Fruit fly (Drosophila melanogaster) whole organism, wandering third instar larva: ENCODE data around the gene CG4009.
"Not testable (repeated sequence)": the region's sequence is repeated elsewhere in the genome, so short reads cannot be mapped to it uniquely, and the experiment has no call there.

Source experiments
- Abd-B ChIP-seq: fragments of >200 bp; optimal IDR thresholded peaks from 2 replicates; lab custom pipeline; 2017; ENCODE audit warnings: missing biosample characterization, missing genetic modification characterization
- CG9705 ChIP-seq: fragments of 200-800 bp; sonication (Bioruptor generic); optimal IDR thresholded peaks from 2 replicates; lab custom pipeline; 2018; ENCODE audit warnings: missing biosample characterization, mild to moderate bottlenecking, missing genetic modification characterization
- Dif ChIP-seq: fragments of 200-275, 200-300 bp; sonication (Bioruptor generic); optimal IDR thresholded peaks from 2 replicates; lab custom pipeline; 2018; ENCODE audit warnings: missing biosample characterization, missing genetic modification characterization; ENCODE audit not compliant: partially characterized antibody
- HLH106 ChIP-seq: fragments of 200-800 bp; optimal IDR thresholded peaks from 3 replicates; lab custom pipeline; 2019; ENCODE audit warnings: missing biosample characterization, mild to moderate bottlenecking, missing genetic modification characterization, moderate library complexity
- Hnf4 ChIP-seq: fragments of 200-800 bp; sonication (Bioruptor generic); optimal IDR thresholded peaks from 2 replicates; lab custom pipeline; 2016; ENCODE audit warnings: missing biosample characterization, mild to moderate bottlenecking, missing genetic modification characterization
- Hr78 ChIP-seq: fragments of >200 bp; optimal IDR thresholded peaks from 2 replicates; lab custom pipeline; 2017; ENCODE audit warnings: missing biosample characterization, missing genetic modification characterization
- Hr83 ChIP-seq: fragments of 200-300 bp; sonication (Bioruptor generic); optimal IDR thresholded peaks from 2 replicates; lab custom pipeline; 2016; ENCODE audit warnings: missing biosample characterization, mild to moderate bottlenecking, missing genetic modification characterization, moderate library complexity; ENCODE audit not compliant: poor library complexity, severe bottlenecking
- Jra ChIP-seq: sonication (Bioruptor generic); optimal IDR thresholded peaks from 2 replicates; lab custom pipeline; 2016; ENCODE audit warnings: missing biosample characterization, missing genetic modification characterization
- Mio ChIP-seq: sonication (Bioruptor generic); optimal IDR thresholded peaks from 2 replicates; lab custom pipeline; 2016; ENCODE audit warnings: missing biosample characterization, missing genetic modification characterization
- N ChIP-seq: fragments of >200 bp; optimal IDR thresholded peaks from 2 replicates; lab custom pipeline; 2018; ENCODE audit warnings: missing biosample characterization, missing external identifiers, missing genetic modification characterization
- OdsH ChIP-seq: fragments of 200-800 bp; sonication (Bioruptor generic); optimal IDR thresholded peaks from 2 replicates; lab custom pipeline; 2016; ENCODE audit warnings: missing biosample characterization, mild to moderate bottlenecking, missing genetic modification characterization
- Rel ChIP-seq, 2 experiments: fragments of 200-800 bp; sonication (Bioruptor generic) in 1 of 2; optimal IDR thresholded peaks; 2 replicates in 1 of 2; 3 replicates in 1 of 2; lab custom pipeline; 2016 to 2019; ENCODE audit warnings: mild to moderate bottlenecking in 2 of 2, missing biosample characterization in 2 of 2, missing genetic modification characterization in 2 of 2, moderate library complexity in 1 of 2
- Sp1 ChIP-seq: fragments of 200-800 bp; sonication (Bioruptor generic); optimal IDR thresholded peaks from 3 replicates; lab custom pipeline; 2019; ENCODE audit warnings: missing biosample characterization, mild to moderate bottlenecking, missing genetic modification characterization, moderate library complexity
- Vsx2 ChIP-seq: fragments of 200-300, 225-300 bp; sonication (Bioruptor generic); optimal IDR thresholded peaks from 2 replicates; lab custom pipeline; 2018; ENCODE audit warnings: missing biosample characterization, missing genetic modification characterization; ENCODE audit not compliant: partially characterized antibody
- br ChIP-seq: fragments of 200-800 bp; sonication (Bioruptor generic); optimal IDR thresholded peaks from 2 replicates; lab custom pipeline; 2016; ENCODE audit warnings: missing biosample characterization, missing genetic modification characterization
- brk ChIP-seq: fragments of 200-800 bp; sonication (Bioruptor generic); optimal IDR thresholded peaks from 2 replicates; lab custom pipeline; 2016; ENCODE audit warnings: missing biosample characterization, mild to moderate bottlenecking, missing genetic modification characterization
- dl ChIP-seq, 2 experiments: fragments of 175-275, 200-275 bp in 1 of 2; fragments of 200-275 bp in 1 of 2; sonication (Bioruptor generic); optimal IDR thresholded peaks; lab custom pipeline; 2018; ENCODE audit warnings: mild to moderate bottlenecking in 2 of 2, missing biosample characterization in 2 of 2, missing genetic modification characterization in 2 of 2, moderate library complexity in 2 of 2; ENCODE audit not compliant: partially characterized antibody in 2 of 2, insufficient read depth in 1 of 2
- dmrt93B ChIP-seq: fragments of 200-800 bp; sonication (Bioruptor generic); optimal IDR thresholded peaks from 2 replicates; lab custom pipeline; 2018; ENCODE audit warnings: missing biosample characterization, mild to moderate bottlenecking, missing genetic modification characterization
- foxo ChIP-seq, 2 experiments: fragments of 200-800 bp; sonication (Bioruptor generic); optimal IDR thresholded peaks; 2 replicates in 1 of 2; 3 replicates in 1 of 2; lab custom pipeline; 2016 to 2017; ENCODE audit warnings: missing biosample characterization in 2 of 2, missing genetic modification characterization in 2 of 2
- fru ChIP-seq: fragments of 200-800 bp; sonication (Bioruptor generic); optimal IDR thresholded peaks from 3 replicates; lab custom pipeline; 2016; ENCODE audit warnings: missing biosample characterization, mild to moderate bottlenecking, missing genetic modification characterization
- h ChIP-seq: fragments of 200-800 bp; sonication (Bioruptor generic); optimal IDR thresholded peaks from 3 replicates; lab custom pipeline; 2016; ENCODE audit warnings: missing biosample characterization, mild to moderate bottlenecking, missing genetic modification characterization
- jim ChIP-seq: fragments of 175-275, 200-325 bp; sonication (Bioruptor generic); optimal IDR thresholded peaks from 2 replicates; lab custom pipeline; 2016; ENCODE audit warnings: missing biosample characterization, mild to moderate bottlenecking, missing genetic modification characterization
- lola ChIP-seq: fragments of >200 bp; optimal IDR thresholded peaks from 2 replicates; lab custom pipeline; 2017; ENCODE audit warnings: missing biosample characterization, missing genetic modification characterization
- pan ChIP-seq: fragments of >200 bp; optimal IDR thresholded peaks from 2 replicates; lab custom pipeline; 2017
- psq ChIP-seq: fragments of 200-800 bp; sonication (Bioruptor generic); optimal IDR thresholded peaks from 3 replicates; lab custom pipeline; 2017; ENCODE audit warnings: missing biosample characterization, mild to moderate bottlenecking, missing genetic modification characterization, moderate library complexity
- rgr ChIP-seq: fragments of 200-800 bp; sonication (Bioruptor generic); optimal IDR thresholded peaks from 3 replicates; lab custom pipeline; 2016; ENCODE audit warnings: missing biosample characterization, mild to moderate bottlenecking, missing genetic modification characterization
- sage ChIP-seq: fragments of 200-800 bp; sonication (Bioruptor generic); optimal IDR thresholded peaks from 2 replicates; lab custom pipeline; 2016; ENCODE audit warnings: missing biosample characterization, mild to moderate bottlenecking, missing genetic modification characterization
- sv ChIP-seq: fragments of 200-800 bp; sonication (Bioruptor generic); optimal IDR thresholded peaks from 3 replicates; lab custom pipeline; 2016; ENCODE audit warnings: missing biosample characterization, missing genetic modification characterization
- tai ChIP-seq: sonication (Bioruptor generic); optimal IDR thresholded peaks from 2 replicates; lab custom pipeline; 2016; ENCODE audit warnings: missing biosample characterization, missing genetic modification characterization
- woc ChIP-seq: sonication (Bioruptor generic); optimal IDR thresholded peaks from 2 replicates; lab custom pipeline; 2016; ENCODE audit warnings: missing biosample characterization, mild to moderate bottlenecking, missing genetic modification characterization

Gene CG4009

dm6 chr3R:16991781-16992180 lies 44.1 kb downstream of the CG4009 start, which contains the start of gene EMC2B (continued):
- TF ChIP-seq sv (GFP tag; lab: Kevin White, UChicago): no peak
- TF ChIP-seq OdsH: peak; percentile 19
- TF ChIP-seq fru (GFP tag; lab: Kevin White, UChicago): peak; percentile 57
- TF ChIP-seq foxo (GFP tag; optimal IDR thresholded peaks at IDR 0.05; lab: Kevin White, UChicago): peak in 1 of 2 experiments; percentile 71
- TF ChIP-seq dmrt93B (GFP tag; lab: Kevin White, UChicago): peak; percentile 15
- no peak for TF ChIP-seq Vsx2
- TF ChIP-seq jim (GFP tag; lab: Kevin White, UChicago): no peak
- TF ChIP-seq Rel (GFP tag; optimal IDR thresholded peaks at IDR 0.05; lab: Kevin White, UChicago): no peak
- peak; percentile 9 for TF ChIP-seq Rel (tag; optimal IDR thresholded peaks at IDR 0.05; lab: Kevin White, UChicago)
- peak; percentile 77 for TF ChIP-seq Hnf4 (GFP tag; lab: Kevin White, UChicago)
- TF ChIP-seq woc (GFP tag; lab: Kevin White, UChicago): peak; percentile 76
- peak; percentile 67 for TF ChIP-seq Jra
- TF ChIP-seq Abd-B: no peak
- TF ChIP-seq, all 38 proteins: peak for 19

dm6 chr3R:16988514-16988913 lies 47.3 kb downstream of the CG4009 start, which contains the start of gene MESK4:
TSS of gene MESK4 (plus strand) at chr3R:16988814.
- not testable (repeated sequence) for TF ChIP-seq Vsx2; Abd-B; Hr83 (GFP tag; lab: Kevin White, UChicago)

- no peak for TF ChIP-seq Hr78
- no peak for TF ChIP-seq HLH106 (tag; lab: Kevin White, UChicago)
- TF ChIP-seq br (GFP tag; lab: Kevin White, UChicago): no peak
- no peak for TF ChIP-seq Abd-B
- no peak for TF ChIP-seq lola (GFP tag; lab: Kevin White, UChicago)
- no peak for TF ChIP-seq fru (GFP tag; lab: Kevin White, UChicago)
- TF ChIP-seq psq: no peak
- TF ChIP-seq rgr (GFP tag; lab: Kevin White, UChicago): no peak
- TF ChIP-seq sage: no peak
- no peak for TF ChIP-seq Sp1
- no peak for TF ChIP-seq pan
- no peak for TF ChIP-seq Mio
- no peak for TF ChIP-seq N (GFP tag; lab: Kevin White, UChicago)
- no peak for TF ChIP-seq tai (GFP tag; lab: Kevin White, UChicago)
- TF ChIP-seq CG9705: no peak
- no peak for TF ChIP-seq Rel (GFP tag; optimal IDR thresholded peaks at IDR 0.05; lab: Kevin White, UChicago)
- TF ChIP-seq Rel (tag; optimal IDR thresholded peaks at IDR 0.05; lab: Kevin White, UChicago): no peak
Measured at dm6 chr3R:16987924-16988298, 47.9 kb downstream of the CG4009 start.

dm6 chr3R:16987220-16987923 lies 48.5 kb downstream of the CG4009 start, which contains the start of gene CG18622:
TSS of gene CG18622 (minus strand) at chr3R:16987732.
- TF ChIP-seq Dif: peak; percentile 44
- peak in 1 of 2 experiments; percentile 23 for TF ChIP-seq dl (GFP tag; optimal IDR thresholded peaks at IDR 0.05; lab: Kevin White, UChicago; ENCODE audit: insufficient read depth in 1 of 2, partially characterized antibody in 2 of 2)
- peak; percentile 16 for TF ChIP-seq h
- TF ChIP-seq Rel (GFP tag; optimal IDR thresholded peaks at IDR 0.05; lab: Kevin White, UChicago): no peak
- TF ChIP-seq Rel (tag; optimal IDR thresholded peaks at IDR 0.05; lab: Kevin White, UChicago): peak; percentile 33
- TF ChIP-seq brk (GFP tag; lab: Kevin White, UChicago): no peak
- TF ChIP-seq Hr83 (GFP tag; lab: Kevin White, UChicago): peak; percentile 20
